Fruit fly (Drosophila melanogaster) whole organism, prepupa: ENCODE measurements around the gene CG6409.

Experiments
- CG10631 ChIP-seq: fragments of 200-800 bp; sonication (Bioruptor generic); optimal IDR thresholded peaks from 2 replicates; lab custom pipeline; 2016; ENCODE audit warnings: missing biosample characterization, missing genetic modification characterization
- CG31627 ChIP-seq: fragments of 200-800 bp; sonication (Bioruptor generic); optimal IDR thresholded peaks from 3 replicates; lab custom pipeline; 2016; ENCODE audit warnings: missing biosample characterization, missing genetic modification characterization
- CG6163 ChIP-seq: fragments of 200-800 bp; sonication (Bioruptor generic); IDR thresholded peaks from 3 replicates; pipeline ENCODE4 v1.3.6; 2022; ENCODE audit warnings: missing biosample characterization, missing genetic modification characterization
- CG8632 ChIP-seq: fragments of 200-800 bp; sonication (Bioruptor generic); optimal IDR thresholded peaks from 3 replicates; lab custom pipeline; 2016; ENCODE audit warnings: missing biosample characterization, missing genetic modification characterization
- Ets21C ChIP-seq: fragments of 200-800 bp; sonication (Bioruptor generic); optimal IDR thresholded peaks from 3 replicates; lab custom pipeline; 2016; ENCODE audit warnings: missing biosample characterization, missing genetic modification characterization
- Gug ChIP-seq: fragments of 200-800 bp; sonication (Bioruptor generic); IDR thresholded peaks from 2 replicates; pipeline ENCODE4 v1.3.6; 2022; ENCODE audit warnings: missing biosample characterization, missing genetic modification characterization
- Sox14 ChIP-seq: fragments of 200-800 bp; sonication (Bioruptor generic); optimal IDR thresholded peaks from 3 replicates; lab custom pipeline; 2016; ENCODE audit warnings: missing biosample characterization, missing genetic modification characterization
- dsx ChIP-seq: fragments of 200-800 bp; optimal IDR thresholded peaks from 3 replicates; lab custom pipeline; 2019; ENCODE audit warnings: missing biosample characterization, mild to moderate bottlenecking, missing genetic modification characterization, moderate library complexity; ENCODE audit not compliant: poor library complexity, severe bottlenecking
- eg ChIP-seq: fragments of 200-800 bp; sonication (Bioruptor generic); IDR thresholded peaks from 3 replicates; pipeline ENCODE4 v1.3.6; 2022; ENCODE audit warnings: missing biosample characterization, missing genetic modification characterization
- fd85E ChIP-seq: fragments of 200-800 bp; sonication (Bioruptor generic); optimal IDR thresholded peaks from 3 replicates; lab custom pipeline; 2016; ENCODE audit warnings: missing biosample characterization, missing genetic modification characterization

dm6 chr3L:10889000-10889691 lies 7.0 kb upstream of the CG6409 start:
- no peak for TF ChIP-seq CG31627 (GFP tag; lab: Kevin White, UChicago)
- no peak for TF ChIP-seq Ets21C (GFP tag; lab: Kevin White, UChicago)
- no peak for TF ChIP-seq fd85E (GFP tag; lab: Kevin White, UChicago)
- no peak for TF ChIP-seq dsx (GFP tag; lab: Kevin White, UChicago)
- TF ChIP-seq eg (GFP tag; lab: Robert Waterston, UW): no peak
- TF ChIP-seq Sox14: no peak
- no peak for TF ChIP-seq Gug (GFP tag; lab: Robert Waterston, UW)
- TF ChIP-seq CG8632: no peak
- no peak for TF ChIP-seq CG6163 (GFP tag; lab: Robert Waterston, UW)
- no peak for TF ChIP-seq CG10631 (GFP tag; lab: Kevin White, UChicago)
